Worm (Caenorhabditis elegans) whole organism, midembryonic: Measurements from ENCODE around the gene F08H9.2.

Experiments used
- T22C8.4 ChIP-seq: fragments of 200-800 bp; sonication (Bioruptor generic); IDR thresholded peaks from 2 replicates; pipeline ENCODE4 v1.3.6; 2022; ENCODE audit warnings: missing genetic modification characterization, missing compliant biosample characterization
- cog-1 ChIP-seq: sonication (generic microtip); optimal IDR thresholded peaks from 2 replicates; lab custom pipeline; 2016; ENCODE audit warnings: missing genetic modification characterization, missing compliant biosample characterization
- flt-1 ChIP-seq: fragments of 200-800 bp; sonication (Bioruptor generic); IDR thresholded peaks from 2 replicates; pipeline ENCODE4 v1.3.6; 2022; ENCODE audit warnings: missing genetic modification characterization, missing compliant biosample characterization
- klf-2 ChIP-seq: fragments of 200-800 bp; sonication (Bioruptor generic); conservative IDR thresholded peaks from 2 replicates; pipeline ENCODE4 v1.3.6; 2022; ENCODE audit warnings: missing genetic modification reagents, missing genetic modification characterization, missing compliant biosample characterization
- med-1 ChIP-seq: sonication (generic microtip); optimal IDR thresholded peaks from 2 replicates; lab custom pipeline; 2017; ENCODE audit warnings: missing genetic modification characterization, mild to moderate bottlenecking, missing compliant biosample characterization, antibody characterized with exemption, missing genetic modification reagents; ENCODE audit not compliant: insufficient read depth
- ref-1 ChIP-seq: fragments of 200-800 bp; sonication (Bioruptor generic); conservative IDR thresholded peaks from 2 replicates; pipeline ENCODE4 v1.3.6; 2022; ENCODE audit warnings: missing genetic modification reagents, missing genetic modification characterization, missing compliant biosample characterization
- tab-1 ChIP-seq: fragments of 200-800 bp; sonication (Bioruptor generic); IDR thresholded peaks from 2 replicates; pipeline ENCODE4 v1.3.6; 2022; ENCODE audit warnings: missing genetic modification characterization, missing compliant biosample characterization
- ztf-23 ChIP-seq: fragments of 200-800 bp; sonication (Bioruptor generic); IDR thresholded peaks from 2 replicates; pipeline ENCODE4 v1.3.6; 2022; ENCODE audit warnings: missing genetic modification reagents, missing genetic modification characterization, missing compliant biosample characterization
- ztf-29 ChIP-seq: fragments of 200-800 bp; sonication (Bioruptor generic); IDR thresholded peaks from 2 replicates; pipeline ENCODE4 v1.3.6; 2022; ENCODE audit warnings: missing genetic modification reagents, missing genetic modification characterization, missing compliant biosample characterization

The F08H9.2 gene

DNA sequence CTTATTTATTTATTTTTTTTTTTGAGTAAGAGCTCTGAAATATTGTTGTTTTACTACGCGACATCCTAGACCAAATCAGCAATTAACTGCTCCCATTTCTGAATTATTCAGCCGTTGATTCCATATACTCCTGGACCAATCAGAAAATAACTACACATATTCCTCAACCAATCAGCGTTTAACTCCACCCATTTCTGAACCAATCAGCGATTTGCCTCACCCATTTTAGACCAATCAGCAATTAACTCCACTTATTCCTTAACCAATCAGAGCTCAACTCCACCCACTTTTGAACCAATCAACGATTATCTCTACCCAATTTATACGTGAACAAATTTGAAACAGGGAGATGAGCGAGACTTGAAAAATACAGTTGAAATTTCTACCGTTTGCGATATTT lies 33.2 kb downstream of the F08H9.2 start:
- TF ChIP-seq med-1 (GFP tag; lab: Kevin White, UChicago) (no peak), cog-1 (no peak), flt-1 (GFP tag; lab: Robert Waterston, UW) (no peak), tab-1 (GFP tag; lab: Robert Waterston, UW) (no peak), klf-2 (GFP tag; lab: Robert Waterston, UW) (no peak), ztf-29 (GFP tag; lab: Robert Waterston, UW) (no peak), T22C8.4 (GFP tag; lab: Robert Waterston, UW) (no peak), ref-1 (GFP tag; lab: Robert Waterston, UW) (no peak)

ce11 chrV:14495493-14495892 lies 35.0 kb downstream of the F08H9.2 start:
- TF ChIP-seq T22C8.4 (GFP tag; lab: Robert Waterston, UW) (no peak), cog-1 (no peak), klf-2 (GFP tag; lab: Robert Waterston, UW) (no peak)

- TF ChIP-seq flt-1 (GFP tag; lab: Robert Waterston, UW): no peak
- no peak for TF ChIP-seq klf-2 (GFP tag; lab: Robert Waterston, UW)
- TF ChIP-seq T22C8.4 (GFP tag; lab: Robert Waterston, UW): no peak
- no peak for TF ChIP-seq ztf-29 (GFP tag; lab: Robert Waterston, UW)
- TF ChIP-seq tab-1 (GFP tag; lab: Robert Waterston, UW): no peak
- no peak for TF ChIP-seq ref-1 (GFP tag; lab: Robert Waterston, UW)
- TF ChIP-seq ztf-23 (GFP tag; lab: Robert Waterston, UW): no peak
- TF ChIP-seq med-1 (GFP tag; lab: Kevin White, UChicago): no peak
- TF ChIP-seq cog-1: no peak
Observed at ce11 chrV:14496446-14496845, 36.0 kb downstream of the F08H9.2 start.

DNA sequence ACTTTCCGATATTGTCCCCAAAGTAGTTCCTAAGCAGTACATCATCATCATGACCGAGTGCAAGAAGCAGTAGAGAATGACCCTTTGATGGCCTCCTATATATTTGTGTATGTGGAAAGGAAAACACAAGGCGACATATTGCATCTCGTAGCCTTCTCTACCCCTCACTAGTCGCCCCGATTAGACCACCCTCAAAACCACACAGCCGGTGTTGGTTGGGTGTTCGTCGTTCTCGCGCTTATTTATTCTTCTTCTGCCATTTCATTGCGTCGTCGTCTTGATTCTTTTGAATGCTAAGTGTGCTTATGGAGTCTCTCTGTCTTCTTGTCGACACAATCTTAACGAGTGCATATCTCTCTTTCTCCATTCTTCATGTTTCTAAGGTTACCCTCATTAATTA lies 37.7 kb downstream of the F08H9.2 start:
- TF ChIP-seq tab-1 (GFP tag; lab: Robert Waterston, UW) (no peak), flt-1 (GFP tag; lab: Robert Waterston, UW) (peak; percentile 61; the same call in 1 of the 2 replicates), cog-1 (peak; percentile 34)

DNA sequence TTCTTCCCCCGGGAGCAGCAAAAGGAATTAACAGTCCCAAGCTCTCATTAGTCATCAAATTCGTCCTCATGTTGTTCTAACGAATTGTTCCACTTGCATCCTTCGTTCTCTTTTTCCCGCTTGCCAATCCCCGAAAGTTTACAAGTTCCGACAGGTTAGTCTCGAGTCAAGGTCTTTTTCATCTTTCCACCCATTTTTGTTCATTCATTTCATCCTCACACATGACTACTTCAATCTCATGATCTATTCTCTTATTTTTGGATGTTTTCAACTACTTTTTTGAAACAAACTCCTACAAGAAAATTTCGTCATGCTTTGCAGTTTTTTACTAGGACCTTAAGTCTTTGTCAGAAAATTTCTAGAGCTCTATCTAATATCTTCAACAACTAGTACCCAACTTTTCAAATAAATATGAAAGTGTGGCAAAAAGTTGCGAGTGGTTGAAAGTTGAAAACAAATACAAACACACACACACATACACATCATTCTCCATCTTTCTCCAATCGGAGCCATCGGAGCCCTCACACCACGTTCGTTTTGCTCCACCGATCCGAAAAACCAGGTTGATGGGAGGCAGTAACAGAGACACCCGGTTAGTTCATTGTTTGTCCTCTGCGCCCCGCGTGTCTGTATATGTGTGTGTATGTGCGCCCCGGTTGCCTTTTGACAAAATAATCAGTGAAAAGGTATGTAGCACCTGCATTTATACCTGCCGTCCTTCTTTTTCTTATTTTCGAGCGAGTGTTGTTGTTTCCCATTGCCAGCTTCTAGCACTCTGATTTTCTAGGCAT lies 38.8 kb downstream of the F08H9.2 start:
- TF ChIP-seq T22C8.4 (GFP tag; lab: Robert Waterston, UW): no peak
- TF ChIP-seq med-1 (GFP tag; lab: Kevin White, UChicago): no peak
- no peak for TF ChIP-seq tab-1 (GFP tag; lab: Robert Waterston, UW)
- no peak for TF ChIP-seq flt-1 (GFP tag; lab: Robert Waterston, UW)
- TF ChIP-seq cog-1: no peak
- TF ChIP-seq ref-1 (GFP tag; lab: Robert Waterston, UW): no peak
- no peak for TF ChIP-seq ztf-23 (GFP tag; lab: Robert Waterston, UW)
- no peak for TF ChIP-seq ztf-29 (GFP tag; lab: Robert Waterston, UW)

- TF ChIP-seq med-1 (GFP tag; lab: Kevin White, UChicago): no peak
- TF ChIP-seq ref-1 (GFP tag; lab: Robert Waterston, UW): no peak
- no peak for TF ChIP-seq ztf-23 (GFP tag; lab: Robert Waterston, UW)
- TF ChIP-seq flt-1 (GFP tag; lab: Robert Waterston, UW): no peak
- TF ChIP-seq ztf-29 (GFP tag; lab: Robert Waterston, UW): no peak
- no peak for TF ChIP-seq tab-1 (GFP tag; lab: Robert Waterston, UW)
- no peak for TF ChIP-seq klf-2 (GFP tag; lab: Robert Waterston, UW)
- TF ChIP-seq cog-1: no peak
- TF ChIP-seq T22C8.4 (GFP tag; lab: Robert Waterston, UW): no peak
Observed at ce11 chrV:14500554-14500953, 40.1 kb downstream of the F08H9.2 start.

ce11 chrV:14501136-14501535 lies 40.7 kb downstream of the F08H9.2 start, which contains the start of gene R02D5.24:
R02D5.24 (plus strand) TSS chrV:14501340.
- TF ChIP-seq klf-2 (GFP tag; lab: Robert Waterston, UW): no peak
- TF ChIP-seq ref-1 (GFP tag; lab: Robert Waterston, UW): no peak
- no peak for TF ChIP-seq tab-1 (GFP tag; lab: Robert Waterston, UW)
- no peak for TF ChIP-seq T22C8.4 (GFP tag; lab: Robert Waterston, UW)
- 0 out of 2 replicates have a peak, but pooled peaks have one; percentile 15 for TF ChIP-seq flt-1 (GFP tag; lab: Robert Waterston, UW)
- no peak for TF ChIP-seq ztf-29 (GFP tag; lab: Robert Waterston, UW)
- no peak for TF ChIP-seq ztf-23 (GFP tag; lab: Robert Waterston, UW)

DNA sequence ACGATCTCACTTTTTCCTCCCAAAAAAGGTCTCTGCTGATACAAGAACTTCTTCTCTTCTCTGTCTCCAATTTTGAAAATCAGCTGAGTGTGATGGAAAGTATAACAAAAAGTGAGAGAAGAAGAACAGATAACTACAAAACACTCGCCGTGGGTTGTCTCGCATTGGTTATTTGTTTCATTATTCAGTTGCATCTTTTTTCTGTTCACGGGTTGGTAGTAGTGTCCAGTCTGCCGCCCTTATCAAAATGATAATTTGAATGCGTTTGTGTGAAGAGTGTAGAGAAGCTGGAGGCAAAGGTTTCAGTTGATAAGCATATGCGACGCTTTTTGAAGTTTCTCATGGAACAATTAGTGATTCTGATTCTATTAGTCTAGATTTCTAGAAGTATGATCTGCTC lies 42.6 kb downstream of the F08H9.2 start:
- TF ChIP-seq med-1 (GFP tag; lab: Kevin White, UChicago) (no peak), ref-1 (GFP tag; lab: Robert Waterston, UW) (no peak), flt-1 (GFP tag; lab: Robert Waterston, UW) (no peak), T22C8.4 (GFP tag; lab: Robert Waterston, UW) (no peak), cog-1 (no peak), ztf-29 (GFP tag; lab: Robert Waterston, UW) (no peak), tab-1 (GFP tag; lab: Robert Waterston, UW) (no peak), klf-2 (GFP tag; lab: Robert Waterston, UW) (no peak), ztf-23 (GFP tag; lab: Robert Waterston, UW) (no peak)

DNA sequence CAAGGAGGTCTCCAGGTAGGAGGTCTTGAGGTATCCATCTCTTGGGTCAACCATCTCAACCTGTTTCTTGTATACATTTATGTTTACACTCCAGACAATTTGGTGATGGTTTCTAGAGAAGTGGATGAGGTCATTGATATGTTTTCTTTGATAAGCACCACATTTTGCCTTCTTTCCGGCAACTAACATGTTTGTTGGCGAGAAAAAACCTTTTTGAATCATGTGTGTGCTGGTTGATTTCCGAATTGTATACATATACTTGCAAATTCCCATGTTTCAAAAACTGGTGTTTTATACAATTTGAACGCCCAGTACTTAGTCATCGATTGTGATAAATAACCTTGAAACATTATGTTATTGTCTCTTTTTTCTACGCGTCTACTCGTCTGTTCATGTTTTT lies 43.7 kb downstream of the F08H9.2 start:
- TF ChIP-seq klf-2 (GFP tag; lab: Robert Waterston, UW) (no peak), T22C8.4 (GFP tag; lab: Robert Waterston, UW) (no peak), med-1 (GFP tag; lab: Kevin White, UChicago) (no peak)
